Fruit fly (Drosophila melanogaster): ENCODE data around the gene CG10479.

CG10479 gene

DNA sequence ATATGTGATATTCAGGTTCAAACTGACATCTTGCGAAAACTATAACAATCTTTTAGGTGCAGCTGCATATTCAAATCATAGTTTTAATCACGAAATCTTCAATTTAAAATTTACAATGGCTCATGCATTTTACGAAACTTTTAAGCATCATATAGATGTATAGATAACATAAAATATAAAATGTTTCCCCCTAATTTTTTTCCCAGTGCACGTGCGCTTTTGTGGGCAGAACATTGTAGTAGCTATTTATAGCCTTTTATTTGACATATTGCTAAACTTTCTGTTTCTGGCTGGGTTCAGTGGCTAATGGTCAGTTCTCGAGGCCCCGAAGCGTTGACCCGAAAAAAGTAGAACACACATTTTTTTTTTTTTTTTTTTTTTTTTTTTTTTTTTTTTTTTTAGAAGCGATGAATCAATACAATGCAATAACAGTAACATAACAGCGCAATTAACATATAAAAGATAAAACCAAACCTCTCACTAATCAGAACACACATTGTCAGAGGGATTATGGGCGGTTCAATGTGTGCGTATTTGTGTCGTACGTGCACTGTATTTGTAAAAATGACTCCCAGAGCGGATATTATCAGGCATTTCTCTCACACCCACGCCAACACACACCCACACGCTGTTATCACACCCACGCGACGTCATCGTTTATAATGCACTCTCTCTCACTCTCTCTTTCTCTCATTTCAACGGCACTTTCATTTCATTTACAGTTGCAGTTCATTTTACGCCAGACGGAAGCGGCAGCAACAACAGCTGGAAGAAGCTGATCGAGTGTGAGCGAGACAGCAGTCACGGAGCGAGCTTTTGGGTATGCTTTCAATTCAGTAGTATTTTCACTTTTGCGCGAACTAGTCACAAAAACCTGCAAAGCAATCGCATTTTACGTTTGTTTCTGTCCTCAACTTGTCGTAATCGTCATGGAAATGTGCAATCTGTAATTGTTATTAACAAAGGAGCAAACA lies 49.5 kb downstream of the CG10479 start (continued):
- no peak for TF ChIP-seq CG13894 (tag; optimal IDR thresholded peaks at IDR 0.05)
- TF ChIP-seq CG7987 (GFP tag; optimal IDR thresholded peaks at IDR 0.05), result peak; percentile 13
- TF ChIP-seq CG14710 (tag; optimal IDR thresholded peaks at IDR 0.05), result no peak
- TF ChIP-seq H15 (GFP tag; IDR thresholded peaks at IDR 0.05), result no peak
- no peak for TF ChIP-seq NC2β (GFP tag; optimal IDR thresholded peaks at IDR 0.05)
- TF ChIP-seq E2f1 (GFP tag; IDR thresholded peaks at IDR 0.05), result no peak
- peak in 1 of 2 experiments; percentile 65 for TF ChIP-seq bsh (GFP tag; optimal IDR thresholded peaks at IDR 0.05)
- no peak for TF ChIP-seq CG5245 (GFP tag; optimal IDR thresholded peaks at IDR 0.05)
- TF ChIP-seq CG42726 (GFP tag; IDR thresholded peaks at IDR 0.05; ENCODE audit: partially characterized antibody), result no peak
- peak; percentile 12 for TF ChIP-seq gsb-n (tag; optimal IDR thresholded peaks at IDR 0.05)
- TF ChIP-seq seq (GFP tag; IDR thresholded peaks at IDR 0.05), result 0 out of 2 replicates have a peak, but pooled peaks have one; percentile 38
- no peak for TF ChIP-seq emc (GFP tag; optimal IDR thresholded peaks at IDR 0.05)
- no peak for TF ChIP-seq CG30020 (tag; optimal IDR thresholded peaks at IDR 0.05)
- no peak for TF ChIP-seq CG7963 (GFP tag; IDR thresholded peaks at IDR 0.05; ENCODE audit: partially characterized antibody)
- peak; percentile 50 for TF ChIP-seq ATbp (GFP tag; optimal IDR thresholded peaks at IDR 0.05)
- no peak for TF ChIP-seq run (tag; optimal IDR thresholded peaks at IDR 0.05)
- TF ChIP-seq CG14860 (GFP tag; IDR thresholded peaks at IDR 0.05; ENCODE audit: partially characterized antibody), result no peak
- TF ChIP-seq CG15269 (tag; optimal IDR thresholded peaks at IDR 0.05), result peak; percentile 62
- TF ChIP-seq CG11456 (GFP tag; IDR thresholded peaks at IDR 0.05), result no peak
- no peak for TF ChIP-seq CG18599 (GFP tag; optimal IDR thresholded peaks at IDR 0.05)
- TF ChIP-seq CG10431 (GFP tag; optimal IDR thresholded peaks at IDR 0.05), result no peak
- TF ChIP-seq CG11695 (GFP tag; IDR thresholded peaks at IDR 0.05), result peak; percentile 59; the same call in 2 of the 3 replicates
- peak; percentile 67 for TF ChIP-seq grau (tag; optimal IDR thresholded peaks at IDR 0.05)
- peak; percentile 3 for TF ChIP-seq trem (tag; optimal IDR thresholded peaks at IDR 0.05)
- no peak for TF ChIP-seq Fer1 (GFP tag; optimal IDR thresholded peaks at IDR 0.05)
- TF ChIP-seq D19B (GFP tag; optimal IDR thresholded peaks at IDR 0.05), result peak; percentile 28
- no peak for TF ChIP-seq z (GFP tag; IDR thresholded peaks at IDR 0.05)
- TF ChIP-seq CTCF (GFP tag; optimal IDR thresholded peaks at IDR 0.05), result no peak
- TF ChIP-seq bbx (GFP tag; IDR thresholded peaks at IDR 0.05; ENCODE audit: partially characterized antibody), result peak; percentile 24; the same call in 1 of the 2 replicates
- TF ChIP-seq crc (GFP tag; optimal IDR thresholded peaks at IDR 0.05), result peak; percentile 4
- peak; percentile 14 for TF ChIP-seq ind (GFP tag; optimal IDR thresholded peaks at IDR 0.05)
- no peak for TF ChIP-seq stwl (tag; optimal IDR thresholded peaks at IDR 0.05)
- no peak for TF ChIP-seq Dad (GFP tag; optimal IDR thresholded peaks at IDR 0.05)
- peak; percentile 32; the same call in 1 of the 2 replicates for TF ChIP-seq CG14014 (GFP tag; IDR thresholded peaks at IDR 0.05)
- TF ChIP-seq her (GFP tag; optimal IDR thresholded peaks at IDR 0.05), result no peak
- TF ChIP-seq CG18619 (GFP tag; optimal IDR thresholded peaks at IDR 0.05), result peak; percentile 22
- TF ChIP-seq gce (GFP tag; IDR thresholded peaks at IDR 0.05), result peak; percentile 18; the same call in 2 of the 3 replicates
- TF ChIP-seq br (optimal IDR thresholded peaks at IDR 0.05), result no peak
- peak; percentile 42 for TF ChIP-seq Hmr (GFP tag; optimal IDR thresholded peaks at IDR 0.05)
- TF ChIP-seq CG16863 (GFP tag; optimal IDR thresholded peaks at IDR 0.05), result peak; percentile 49
- TF ChIP-seq Taf1 (GFP tag; IDR thresholded peaks at IDR 0.05), result no peak
- no peak for TF ChIP-seq Drgx (GFP tag; IDR thresholded peaks at IDR 0.05)
- TF ChIP-seq Mad (GFP tag; optimal IDR thresholded peaks at IDR 0.05), result peak; percentile 20
- TF ChIP-seq ftz-f1 (GFP tag; optimal IDR thresholded peaks at IDR 0.05), result no peak
- no peak for TF ChIP-seq CG8765 (GFP tag; IDR thresholded peaks at IDR 0.05)
- TF ChIP-seq wek (GFP tag; optimal IDR thresholded peaks at IDR 0.05), result peak; percentile 16
- no peak for TF ChIP-seq CG34224 (GFP tag; IDR thresholded peaks at IDR 0.05; ENCODE audit: partially characterized antibody)
- no peak for TF ChIP-seq CG4820 (GFP tag; optimal IDR thresholded peaks at IDR 0.05)
- TF ChIP-seq CG11085 (GFP tag; IDR thresholded peaks at IDR 0.05), result no peak

Data from whole organism, embryonic.